Worm (Caenorhabditis elegans) whole organism, L1 larva: ENCODE data around the gene ttr-51.

Source experiments
- C04F5.9 ChIP-seq: sonication (generic microtip); optimal IDR thresholded peaks from 2 replicates; lab custom pipeline; 2016; ENCODE audit warnings: missing genetic modification characterization, missing compliant biosample characterization
- C34B4.2 ChIP-seq: sonication (generic microtip); optimal IDR thresholded peaks from 2 replicates; lab custom pipeline; 2017; ENCODE audit warnings: mild to moderate bottlenecking, missing genetic modification characterization, missing compliant biosample characterization
- F16B12.6 ChIP-seq: fragments of 150-350 bp; optimal IDR thresholded peaks from 2 replicates; lab custom pipeline; 2014; ENCODE audit warnings: missing biosample characterization, missing genetic modification characterization
- Y116A8C.19 ChIP-seq: sonication (generic microtip); optimal IDR thresholded peaks from 2 replicates; lab custom pipeline; 2016; ENCODE audit warnings: missing compliant biosample characterization, missing genetic modification characterization, borderline replicate concordance
- aly-2 ChIP-seq: fragments of 150-350 bp; optimal IDR thresholded peaks from 2 replicates; lab custom pipeline; 2014; ENCODE audit warnings: missing biosample characterization, missing genetic modification characterization
- ama-1 ChIP-seq: fragments of 150-350 bp; optimal IDR thresholded peaks from 2 replicates; lab custom pipeline; 2014
- ceh-63 ChIP-seq: fragments of 200-800 bp; sonication (Bioruptor generic); optimal IDR thresholded peaks from 2 replicates; lab custom pipeline; 2018; ENCODE audit warnings: mild to moderate bottlenecking, missing genetic modification characterization, missing compliant biosample characterization
- ceh-82 ChIP-seq, 3 experiments: fragments of 150-350 bp in 1 of 3; sonication (generic microtip) in 2 of 3; optimal IDR thresholded peaks; 2 replicates each; lab custom pipeline; 2014 to 2017; ENCODE audit warnings: missing biosample characterization in 3 of 3, missing genetic modification characterization in 3 of 3
- ceh-88 ChIP-seq: fragments of 200-800 bp; sonication (Bioruptor generic); IDR thresholded peaks from 2 replicates; pipeline ENCODE4 v1.3.6; 2022; ENCODE audit warnings: missing genetic modification characterization, missing compliant biosample characterization
- ceh-90 ChIP-seq: sonication (generic microtip); optimal IDR thresholded peaks from 2 replicates; lab custom pipeline; 2016; ENCODE audit warnings: missing genetic modification characterization, missing compliant biosample characterization
- efl-1 ChIP-seq, 4 experiments: fragments of 150-350 bp; optimal IDR thresholded peaks in 3 of 4; peaks in 1 of 4; 1 replicate in 1 of 4; 2 replicates in 3 of 4; lab custom pipeline; 2014; ENCODE audit warnings: missing biosample characterization in 2 of 4, missing genetic modification characterization in 2 of 4, missing genetic modification reagents in 2 of 4
- efl-3 ChIP-seq: fragments of 200-800 bp; sonication (Bioruptor generic); optimal IDR thresholded peaks from 2 replicates; lab custom pipeline; 2018; ENCODE audit warnings: mild to moderate bottlenecking, missing genetic modification characterization, missing compliant biosample characterization
- egl-13 ChIP-seq: sonication (generic microtip); optimal IDR thresholded peaks from 2 replicates; lab custom pipeline; 2016; ENCODE audit warnings: missing genotype, missing genetic modification reagents, missing genetic modification characterization, missing compliant biosample characterization
- fkh-10 ChIP-seq: sonication (generic microtip); optimal IDR thresholded peaks from 2 replicates; lab custom pipeline; 2017; ENCODE audit warnings: missing biosample characterization, missing genetic modification reagents, missing genetic modification characterization
- fkh-8 ChIP-seq: sonication (generic microtip); optimal IDR thresholded peaks from 2 replicates; lab custom pipeline; 2016; ENCODE audit warnings: mild to moderate bottlenecking, missing genetic modification characterization, missing compliant biosample characterization
- grh-1 ChIP-seq: fragments of 200-800 bp; sonication (Bioruptor generic); IDR thresholded peaks from 2 replicates; pipeline ENCODE4 v1.3.6; 2022; ENCODE audit warnings: missing genetic modification reagents, missing genetic modification characterization, missing compliant biosample characterization
- hpl-2 ChIP-seq: fragments of 150-350 bp; optimal IDR thresholded peaks from 2 replicates; lab custom pipeline; 2014; ENCODE audit warnings: missing biosample characterization, missing genetic modification reagents, missing genetic modification characterization
- lin-14 ChIP-seq: fragments of 200-800 bp; sonication (Bioruptor generic); optimal IDR thresholded peaks from 2 replicates; lab custom pipeline; 2018; ENCODE audit warnings: mild to moderate bottlenecking, missing genetic modification characterization, moderate library complexity, missing compliant biosample characterization
- lin-15B ChIP-seq: fragments of 150-350 bp; sonication (generic microtip); optimal IDR thresholded peaks from 3 replicates; lab custom pipeline; 2014; ENCODE audit warnings: missing biosample characterization, missing genetic modification characterization
- lin-35 ChIP-seq, 2 experiments: fragments of 150-350 bp; optimal IDR thresholded peaks; 2 replicates each; lab custom pipeline; 2014; ENCODE audit warnings: missing biosample characterization in 2 of 2, missing genetic modification characterization in 2 of 2, missing genetic modification reagents in 2 of 2
- lsy-2 ChIP-seq, 2 experiments: fragments of 150-350 bp; optimal IDR thresholded peaks; 2 replicates each; lab custom pipeline; 2014; ENCODE audit warnings: missing biosample characterization in 2 of 2, missing genetic modification characterization in 2 of 2
- mab-9 ChIP-seq: fragments of 200-800 bp; sonication (Bioruptor generic); IDR thresholded peaks from 2 replicates; pipeline ENCODE4 v1.3.6; 2022; ENCODE audit warnings: missing genetic modification reagents, missing genetic modification characterization, missing compliant biosample characterization
- mef-2 ChIP-seq: fragments of 150-350 bp; optimal IDR thresholded peaks from 2 replicates; lab custom pipeline; 2014; ENCODE audit warnings: missing biosample characterization, missing genetic modification characterization
- mep-1 ChIP-seq: fragments of 150-350 bp; optimal IDR thresholded peaks from 2 replicates; lab custom pipeline; 2014; ENCODE audit warnings: missing biosample characterization, missing genetic modification characterization
- nhr-28 ChIP-seq: fragments of 150-350 bp; optimal IDR thresholded peaks from 2 replicates; lab custom pipeline; 2014; ENCODE audit warnings: missing biosample characterization, missing genetic modification characterization
- nhr-47 ChIP-seq: sonication (generic microtip); optimal IDR thresholded peaks from 2 replicates; lab custom pipeline; 2016; ENCODE audit warnings: mild to moderate bottlenecking, missing genetic modification characterization, moderate library complexity, missing compliant biosample characterization
- nhr-71 ChIP-seq: sonication (generic microtip); optimal IDR thresholded peaks from 2 replicates; lab custom pipeline; 2016; ENCODE audit warnings: mild to moderate bottlenecking, missing genetic modification characterization, moderate library complexity, missing compliant biosample characterization
- nhr-76 ChIP-seq: sonication (generic microtip); optimal IDR thresholded peaks from 2 replicates; lab custom pipeline; 2017; ENCODE audit warnings: missing biosample characterization, missing genetic modification characterization
- nhr-77 ChIP-seq: fragments of 150-350 bp; optimal IDR thresholded peaks from 2 replicates; lab custom pipeline; 2014; ENCODE audit warnings: missing biosample characterization, missing genetic modification characterization
- nhr-85 ChIP-seq: sonication (generic microtip); peaks from one replicate; lab custom pipeline; 2016; ENCODE audit warnings: missing genetic modification characterization, inconsistent platforms, missing compliant biosample characterization
- nhr-90 ChIP-seq: sonication (generic microtip); optimal IDR thresholded peaks from 2 replicates; lab custom pipeline; 2016; ENCODE audit warnings: mild to moderate bottlenecking, missing genetic modification characterization, missing compliant biosample characterization; ENCODE audit not compliant: poor library complexity
- rnt-1 ChIP-seq: sonication (generic microtip); optimal IDR thresholded peaks from 2 replicates; lab custom pipeline; 2016; ENCODE audit warnings: mild to moderate bottlenecking, missing genetic modification characterization, moderate library complexity, missing compliant biosample characterization
- skn-1 ChIP-seq: fragments of 150-350 bp; optimal IDR thresholded peaks from 2 replicates; lab custom pipeline; 2014; ENCODE audit warnings: missing biosample characterization, missing genetic modification characterization
- sox-4 ChIP-seq: sonication (generic microtip); optimal IDR thresholded peaks from 2 replicates; lab custom pipeline; 2016; ENCODE audit warnings: missing genetic modification characterization, missing compliant biosample characterization
- sptf-1 ChIP-seq: fragments of 150-350 bp; optimal IDR thresholded peaks from 2 replicates; lab custom pipeline; 2014; ENCODE audit warnings: missing biosample characterization, missing genetic modification characterization
- sup-37 ChIP-seq: fragments of 200-800 bp; sonication (Bioruptor generic); optimal IDR thresholded peaks from 2 replicates; lab custom pipeline; 2018; ENCODE audit warnings: mild to moderate bottlenecking, missing genetic modification characterization, missing compliant biosample characterization
- swsn-7 ChIP-seq: sonication (generic microtip); optimal IDR thresholded peaks from 2 replicates; lab custom pipeline; 2016; ENCODE audit warnings: missing genetic modification characterization, missing compliant biosample characterization
- tbx-2 ChIP-seq: sonication (generic microtip); optimal IDR thresholded peaks from 2 replicates; lab custom pipeline; 2016; ENCODE audit warnings: missing genetic modification characterization, missing compliant biosample characterization
- unc-130 ChIP-seq: fragments of 150-350 bp; optimal IDR thresholded peaks from 2 replicates; lab custom pipeline; 2017; ENCODE audit warnings: missing biosample characterization, missing genetic modification characterization, inconsistent platforms
- unc-30 ChIP-seq: sonication (generic microtip); optimal IDR thresholded peaks from 2 replicates; lab custom pipeline; 2017; ENCODE audit warnings: missing biosample characterization, missing genetic modification characterization
- unc-86 ChIP-seq: sonication (generic microtip); optimal IDR thresholded peaks from 2 replicates; lab custom pipeline; 2016; ENCODE audit warnings: missing genetic modification characterization, missing compliant biosample characterization
- ztf-4 ChIP-seq: fragments of 150-350 bp; optimal IDR thresholded peaks from 2 replicates; lab custom pipeline; 2014; ENCODE audit warnings: missing biosample characterization, missing genetic modification characterization

Gene ttr-51

DNA sequence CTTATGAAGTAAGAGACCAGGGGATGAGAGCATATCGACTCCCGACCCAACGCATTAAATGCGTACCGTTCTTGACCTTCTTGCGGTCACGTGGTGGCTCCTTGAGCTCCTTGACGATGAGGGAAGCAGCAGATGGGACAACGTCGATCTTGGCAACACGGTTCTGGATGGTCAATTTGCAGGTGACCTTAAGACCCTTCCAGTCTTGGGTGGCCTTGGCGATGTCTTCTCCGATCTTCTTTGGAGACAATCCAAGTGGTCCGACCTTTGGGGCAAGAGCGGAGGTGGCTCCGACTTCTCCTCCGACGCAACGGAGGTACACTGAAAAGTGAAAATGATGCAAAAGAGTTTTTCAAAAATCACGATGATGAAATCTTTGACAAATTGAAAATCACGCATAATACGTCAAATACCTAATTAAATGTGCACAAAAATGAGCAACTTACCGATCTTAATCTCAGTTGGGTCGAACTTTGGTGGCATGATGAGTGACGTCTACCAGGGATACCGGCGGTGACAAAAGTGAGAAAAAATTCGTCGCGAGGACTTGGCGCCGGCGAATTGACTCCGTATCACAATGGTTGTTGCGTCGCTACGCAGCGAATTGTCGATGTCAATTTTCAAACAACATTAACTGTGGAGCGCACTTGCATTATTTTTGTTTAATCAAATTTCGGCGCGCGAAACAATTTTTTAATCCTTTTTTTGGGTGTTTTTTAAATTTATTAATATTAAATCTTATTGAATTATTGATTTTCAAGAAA, 11.9 kb downstream of the ttr-51 start, which contains the start of gene rpl-12 (continued):
- TF ChIP-seq sox-4 (tag; lab: Kevin White, UChicago) (peak; percentile 94), ceh-63 (GFP tag; lab: Kevin White, UChicago) (peak; percentile 77), ceh-82 (tag; optimal IDR thresholded peaks at IDR 0.05; lab: Kevin White, UChicago) (peak; percentile 98 to 100 (median 99)), egl-13 (tag; lab: Kevin White, UChicago) (peak; percentile 97), mab-9 (GFP tag; lab: Robert Waterston, UW) (peak; percentile 96), unc-30 (tag; lab: Kevin White, UChicago) (no peak), skn-1 (tag; lab: Kevin White, UChicago) (peak; percentile 96), ztf-4 (tag; lab: Kevin White, UChicago) (peak; percentile 98), ama-1 (lab: Kevin White, UChicago) (peak; percentile 68), Y116A8C.19 (peak; percentile 25), unc-86 (peak; percentile 99), grh-1 (GFP tag; lab: Robert Waterston, UW) (peak; percentile 97), C04F5.9 (peak; percentile 97), efl-1 (optimal IDR thresholded peaks at IDR 0.05; lab: Kevin White, UChicago) (peak; percentile 98), efl-1 (GFP tag; optimal IDR thresholded peaks at IDR 0.05 in 1 of 2; lab: Kevin White, UChicago) (peak; percentile 93 to 100)

DNA sequence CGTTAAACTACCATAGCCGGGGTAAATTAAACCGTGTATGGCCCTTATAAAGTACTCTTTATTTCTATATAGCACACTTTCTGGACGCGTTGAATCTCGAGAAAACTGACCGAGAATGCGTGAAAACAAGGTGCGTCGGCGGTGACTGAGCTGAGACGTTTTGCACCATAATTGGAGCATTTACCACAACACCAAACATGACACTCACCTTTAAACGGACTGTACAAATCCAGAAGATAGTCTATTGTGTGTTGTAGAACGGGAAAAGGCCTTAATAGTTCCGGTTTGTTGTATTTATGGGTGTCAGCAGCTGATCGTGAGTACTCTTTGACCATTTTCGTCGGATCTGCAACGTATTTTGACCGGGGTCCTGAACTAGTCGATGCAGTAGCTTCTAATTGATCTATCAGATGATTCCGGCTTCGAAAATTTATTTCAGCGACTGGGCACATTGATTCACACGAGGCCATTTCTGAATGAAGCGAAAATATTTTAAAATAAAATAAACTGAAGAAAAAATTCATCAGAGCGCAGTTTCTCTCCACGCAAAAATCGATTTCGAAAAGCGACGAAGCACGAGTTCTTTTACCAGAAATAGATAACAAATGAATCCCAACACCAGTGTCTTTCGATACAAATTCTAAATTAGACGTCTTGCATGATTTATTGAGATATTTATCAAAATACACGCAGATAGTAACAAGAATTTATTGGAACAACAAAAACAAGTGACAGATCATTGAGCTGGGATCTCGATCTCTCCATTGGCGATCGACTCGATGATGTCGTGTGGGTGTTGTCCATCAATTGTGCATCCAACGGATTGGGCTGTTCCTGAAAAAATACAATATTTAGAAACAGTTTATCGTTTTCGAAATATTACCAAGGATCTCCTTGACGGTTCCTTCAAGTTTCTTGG, 12.9 kb downstream of the ttr-51 start, which contains the start of gene tag-115:
TSS of gene tag-115 (minus strand) at position 472 of the 919 bp plus-strand sequence.
- TF ChIP-seq lin-35 (GFP tag; optimal IDR thresholded peaks at IDR 0.05; lab: Kevin White, UChicago) (peak in 1 of 2 experiments; percentile 50), unc-130 (tag; lab: Kevin White, UChicago) (no peak), mep-1 (tag; lab: Kevin White, UChicago) (no peak), F16B12.6 (tag; lab: Kevin White, UChicago) (no peak), aly-2 (peak; percentile 21), nhr-47 (tag; lab: Kevin White, UChicago) (peak; percentile 37), nhr-90 (peak; percentile 10), ceh-63 (GFP tag; lab: Kevin White, UChicago) (no peak), nhr-77 (tag; lab: Kevin White, UChicago) (no peak), efl-1 (optimal IDR thresholded peaks at IDR 0.05; lab: Kevin White, UChicago) (peak; percentile 8 to 17), efl-1 (GFP tag; optimal IDR thresholded peaks at IDR 0.05 in 1 of 2; lab: Kevin White, UChicago) (no peak), lsy-2 (tag; optimal IDR thresholded peaks at IDR 0.05; lab: Kevin White, UChicago) (peak; percentile 12 to 64), ama-1 (lab: Kevin White, UChicago) (peak; percentile 57), nhr-85 (tag; lab: Kevin White, UChicago) (peak; percentile 37), rnt-1 (peak; percentile 9), fkh-10 (no peak), swsn-7 (tag; lab: Kevin White, UChicago) (peak; percentile 18), nhr-71 (tag; lab: Kevin White, UChicago) (peak; percentile 43), nhr-28 (tag; lab: Kevin White, UChicago) (no peak), lin-15B (tag; lab: Kevin White, UChicago) (no peak)
- TF ChIP-seq, all 84 proteins: peak for 11

DNA sequence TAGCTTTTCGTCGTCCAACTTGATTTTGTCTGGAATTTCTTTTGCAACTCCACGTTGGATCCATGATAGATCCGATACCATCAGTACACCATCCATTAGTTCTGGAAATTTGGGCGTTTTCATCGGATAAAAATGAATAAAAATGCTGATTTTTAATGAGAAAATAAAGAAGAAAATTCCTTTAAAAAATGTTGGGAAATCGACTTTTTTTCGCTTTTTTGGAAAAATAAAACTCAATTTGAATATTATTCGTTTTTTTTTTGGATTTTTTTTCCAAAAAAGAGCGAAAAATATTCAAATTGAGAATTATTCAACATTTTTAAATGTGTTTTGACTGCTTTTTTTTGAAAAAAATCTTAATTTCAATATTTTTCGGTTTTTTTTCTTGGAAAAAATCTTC, 15.6 kb downstream of the ttr-51 start, which contains the start of gene pwp-1:
TSS of gene pwp-1 (minus strand) at position 101 of the 400 bp plus-strand sequence.
- no peak for TF ChIP-seq C04F5.9

DNA sequence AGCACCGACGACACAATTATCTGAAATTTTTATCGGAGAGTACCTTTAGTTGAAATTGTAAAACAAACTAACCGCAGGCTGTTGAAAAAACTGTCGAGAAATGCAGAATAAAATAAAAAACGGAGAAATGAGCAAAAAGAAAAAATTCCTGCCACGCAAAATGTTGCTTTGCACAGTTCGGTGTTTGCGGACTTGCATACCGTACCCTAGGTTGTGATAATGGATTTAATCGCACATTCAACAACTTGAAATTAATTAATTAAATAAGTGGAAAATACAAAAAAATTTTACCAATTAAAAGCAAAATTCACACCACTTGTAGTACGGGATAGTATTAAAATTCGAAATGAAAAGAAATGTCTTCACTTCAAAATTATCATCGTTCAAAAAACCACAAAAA, 20.7 kb downstream of the ttr-51 start:
- no peak for TF ChIP-seq mef-2
- no peak for TF ChIP-seq sup-37
- TF ChIP-seq ceh-90 (tag; lab: Kevin White, UChicago): no peak
- TF ChIP-seq fkh-8 (tag; lab: Kevin White, UChicago): peak; percentile 34
- no peak for TF ChIP-seq hpl-2 (GFP tag; lab: Kevin White, UChicago)
- TF ChIP-seq unc-86: no peak
- TF ChIP-seq swsn-7 (tag; lab: Kevin White, UChicago): peak; percentile 11
- TF ChIP-seq C34B4.2: no peak
- TF ChIP-seq efl-3 (GFP tag; lab: Kevin White, UChicago): no peak
- TF ChIP-seq lin-14 (GFP tag; lab: Kevin White, UChicago): no peak
- no peak for TF ChIP-seq sptf-1
- peak; percentile 6 for TF ChIP-seq skn-1 (tag; lab: Kevin White, UChicago)
- no peak for TF ChIP-seq ceh-88
- no peak for TF ChIP-seq tbx-2 (tag; lab: Kevin White, UChicago)
- TF ChIP-seq F16B12.6 (tag; lab: Kevin White, UChicago): peak; percentile 94
- no peak for TF ChIP-seq nhr-76
- peak in 1 of 3 experiments; percentile 37 for TF ChIP-seq ceh-82 (tag; optimal IDR thresholded peaks at IDR 0.05; lab: Kevin White, UChicago)
- no peak for TF ChIP-seq egl-13 (tag; lab: Kevin White, UChicago)
- TF ChIP-seq efl-1 (optimal IDR thresholded peaks at IDR 0.05; lab: Kevin White, UChicago): peak; percentile 51 to 59
- peak; percentile 65 to 82 for TF ChIP-seq efl-1 (GFP tag; optimal IDR thresholded peaks at IDR 0.05 in 1 of 2; lab: Kevin White, UChicago)
- no peak for TF ChIP-seq sox-4 (tag; lab: Kevin White, UChicago)
